Fruit fly (Drosophila melanogaster) whole organism, embryonic: Measurements from ENCODE around the gene Piezo.

Experiments
- ATbp ChIP-seq: fragments of 200-800 bp; sonication (Bioruptor generic); optimal IDR thresholded peaks from 2 replicates; lab custom pipeline; 2017; ENCODE audit warnings: missing biosample characterization, mild to moderate bottlenecking, missing genetic modification characterization, missing genetic modification reagents
- CG10366 ChIP-seq: fragments of 200-800 bp; sonication (Bioruptor generic); IDR thresholded peaks from 2 replicates; pipeline ENCODE4 v1.3.6; 2022; ENCODE audit warnings: missing biosample characterization, missing genetic modification characterization
- CG10565 ChIP-seq: fragments of 200-800 bp; sonication (Bioruptor generic); optimal IDR thresholded peaks from 3 replicates; lab custom pipeline; 2016; ENCODE audit warnings: missing biosample characterization, mild to moderate bottlenecking, missing genetic modification characterization
- CG10959 ChIP-seq: fragments of 200-800 bp; sonication (Bioruptor generic); IDR thresholded peaks from 2 replicates; pipeline ENCODE4 v1.3.6; 2022; ENCODE audit warnings: missing biosample characterization, missing genetic modification characterization
- CG12155 ChIP-seq: fragments of 200-800 bp; sonication (Bioruptor generic); optimal IDR thresholded peaks from 3 replicates; lab custom pipeline; 2016; ENCODE audit warnings: missing biosample characterization, missing genetic modification characterization
- CG13296 ChIP-seq: fragments of 200-800 bp; sonication (Bioruptor generic); optimal IDR thresholded peaks from 3 replicates; lab custom pipeline; 2018; ENCODE audit warnings: missing biosample characterization, mild to moderate bottlenecking, missing genetic modification characterization
- CG13624 ChIP-seq: fragments of 200-800 bp; sonication (Bioruptor generic); optimal IDR thresholded peaks from 2 replicates; lab custom pipeline; 2016; ENCODE audit warnings: missing biosample characterization, missing genetic modification characterization
- CG14014 ChIP-seq: fragments of 200-800 bp; sonication (Bioruptor generic); IDR thresholded peaks from 2 replicates; pipeline ENCODE4 v1.3.6; 2022; ENCODE audit warnings: missing biosample characterization, missing genetic modification characterization
- CG14710 ChIP-seq: fragments of 200-800 bp; sonication (Bioruptor generic); optimal IDR thresholded peaks from 3 replicates; lab custom pipeline; 2019; ENCODE audit warnings: missing biosample characterization, mild to moderate bottlenecking, missing genetic modification characterization, moderate library complexity
- CG15601 ChIP-seq: fragments of 200-800 bp; sonication (Bioruptor generic); optimal IDR thresholded peaks from 3 replicates; lab custom pipeline; 2019; ENCODE audit warnings: missing biosample characterization, mild to moderate bottlenecking, missing genetic modification characterization, moderate library complexity
- CG1603 ChIP-seq: fragments of 200-800 bp; sonication (Bioruptor generic); optimal IDR thresholded peaks from 2 replicates; lab custom pipeline; 2019; ENCODE audit warnings: missing biosample characterization, mild to moderate bottlenecking, missing genetic modification characterization, moderate library complexity
- CG17802 ChIP-seq: fragments of 200-800 bp; sonication (Bioruptor generic); optimal IDR thresholded peaks from 2 replicates; lab custom pipeline; 2018; ENCODE audit warnings: missing biosample characterization, mild to moderate bottlenecking, missing genetic modification characterization, moderate library complexity
- CG17912 ChIP-seq: fragments of 200-800 bp; sonication (Bioruptor generic); optimal IDR thresholded peaks from 2 replicates; lab custom pipeline; 2018; ENCODE audit warnings: missing biosample characterization, mild to moderate bottlenecking, missing genetic modification characterization
- CG33557 ChIP-seq: fragments of 200-800 bp; sonication (Bioruptor generic); optimal IDR thresholded peaks from 2 replicates; lab custom pipeline; 2019; ENCODE audit warnings: missing biosample characterization, mild to moderate bottlenecking, missing genetic modification characterization, moderate library complexity
- CG4730 ChIP-seq: fragments of 200-800 bp; sonication (Bioruptor generic); IDR thresholded peaks from 2 replicates; pipeline ENCODE4 v1.3.6; 2022; ENCODE audit warnings: missing biosample characterization, missing genetic modification characterization
- CG7372 ChIP-seq: fragments of 200-800 bp; sonication (Bioruptor generic); IDR thresholded peaks from 2 replicates; pipeline ENCODE4 v1.3.6; 2022; ENCODE audit warnings: missing biosample characterization, missing genetic modification characterization
- CG8388 ChIP-seq: fragments of 200-800 bp; sonication (Bioruptor generic); optimal IDR thresholded peaks from 2 replicates; lab custom pipeline; 2019; ENCODE audit warnings: missing biosample characterization, mild to moderate bottlenecking, missing genetic modification characterization, moderate library complexity
- CG8924 ChIP-seq: fragments of 200-800 bp; optimal IDR thresholded peaks from 3 replicates; lab custom pipeline; 2019; ENCODE audit warnings: missing biosample characterization, mild to moderate bottlenecking, missing genetic modification characterization, moderate library complexity
- CG9727 ChIP-seq: fragments of 200-800 bp; sonication (Bioruptor generic); optimal IDR thresholded peaks from 3 replicates; lab custom pipeline; 2017; ENCODE audit warnings: missing biosample characterization, mild to moderate bottlenecking, missing genetic modification characterization
- GATAe ChIP-seq: fragments of 200-800 bp; sonication (Bioruptor generic); conservative IDR thresholded peaks from 2 replicates; pipeline ENCODE4 v1.3.6; 2022; ENCODE audit warnings: missing biosample characterization, missing genetic modification characterization
- Lhr ChIP-seq: fragments of 200-800 bp; sonication (Bioruptor generic); optimal IDR thresholded peaks from 3 replicates; lab custom pipeline; 2017; ENCODE audit warnings: mild to moderate bottlenecking, missing biosample characterization, missing genetic modification reagents, missing genetic modification characterization
- Max ChIP-seq: fragments of 200-800 bp; sonication (Bioruptor generic); optimal IDR thresholded peaks from 2 replicates; lab custom pipeline; 2016; ENCODE audit warnings: missing biosample characterization, mild to moderate bottlenecking, missing genetic modification characterization
- Med ChIP-seq: fragments of 200-800 bp; sonication (Bioruptor generic); peaks from one replicate; lab custom pipeline; 2016; ENCODE audit warnings: missing biosample characterization, missing genetic modification characterization, mild to moderate bottlenecking, inconsistent platforms, moderate library complexity
- Mes4 ChIP-seq: fragments of 200-800 bp; sonication (Bioruptor generic); optimal IDR thresholded peaks from 2 replicates; lab custom pipeline; 2016; ENCODE audit warnings: missing biosample characterization, missing genetic modification characterization
- NC2β ChIP-seq: fragments of 200-800 bp; sonication (Bioruptor generic); optimal IDR thresholded peaks from 2 replicates; lab custom pipeline; 2016; ENCODE audit warnings: missing biosample characterization, missing genetic modification characterization
- Nf-YA ChIP-seq: fragments of 200-800 bp; sonication (Bioruptor generic); IDR thresholded peaks from 2 replicates; pipeline ENCODE4 v1.3.6; 2022; ENCODE audit warnings: missing biosample characterization, missing genetic modification characterization
- PHDP ChIP-seq: fragments of 200-800 bp; sonication (Bioruptor generic); optimal IDR thresholded peaks from 3 replicates; lab custom pipeline; 2018; ENCODE audit warnings: missing biosample characterization, mild to moderate bottlenecking, missing genetic modification characterization, moderate library complexity
- Side ChIP-seq: fragments of 200-800 bp; sonication (Bioruptor generic); optimal IDR thresholded peaks from 2 replicates; lab custom pipeline; 2016; ENCODE audit warnings: missing biosample characterization, missing genetic modification characterization
- Six4 ChIP-seq: fragments of 200-800 bp; sonication (Bioruptor generic); optimal IDR thresholded peaks from 2 replicates; lab custom pipeline; 2016; ENCODE audit warnings: missing biosample characterization, missing genetic modification characterization
- ato ChIP-seq: fragments of 200-800 bp; sonication (Bioruptor generic); IDR thresholded peaks from 2 replicates; pipeline ENCODE4 v1.3.6; 2022; ENCODE audit warnings: missing biosample characterization, missing genetic modification characterization; ENCODE audit not compliant: partially characterized antibody
- bbx ChIP-seq: fragments of 200-800 bp; sonication (Bioruptor generic); IDR thresholded peaks from 2 replicates; pipeline ENCODE4 v1.3.6; 2022; ENCODE audit warnings: missing biosample characterization, missing genetic modification characterization; ENCODE audit not compliant: partially characterized antibody
- cg ChIP-seq: fragments of 200-800 bp; sonication (Bioruptor generic); optimal IDR thresholded peaks from 3 replicates; lab custom pipeline; 2019; ENCODE audit warnings: missing biosample characterization, mild to moderate bottlenecking, missing genetic modification characterization, moderate library complexity
- chm ChIP-seq: fragments of 200-800 bp; sonication (Bioruptor generic); IDR thresholded peaks from 2 replicates; pipeline ENCODE4 v1.3.6; 2022; ENCODE audit warnings: missing biosample characterization, missing genetic modification characterization
- chn ChIP-seq: fragments of 200-800 bp; sonication (Bioruptor generic); optimal IDR thresholded peaks from 2 replicates; lab custom pipeline; 2016; ENCODE audit warnings: missing biosample characterization, missing genetic modification characterization
- disco-r ChIP-seq: fragments of 200-800 bp; sonication (Bioruptor generic); optimal IDR thresholded peaks from 2 replicates; lab custom pipeline; 2016; ENCODE audit warnings: missing biosample characterization, missing genetic modification characterization
- dpn ChIP-seq, 2 experiments: fragments of 200-800 bp; sonication (Bioruptor generic); optimal IDR thresholded peaks; 3 replicates each; lab custom pipeline; 2016; ENCODE audit warnings: missing biosample characterization in 2 of 2, missing genetic modification characterization in 2 of 2
- gem ChIP-seq: fragments of 200-800 bp; sonication (Bioruptor generic); optimal IDR thresholded peaks from 2 replicates; lab custom pipeline; 2019; ENCODE audit warnings: missing biosample characterization, mild to moderate bottlenecking, missing genetic modification characterization, moderate library complexity
- grau ChIP-seq: fragments of 200-800 bp; optimal IDR thresholded peaks from 3 replicates; lab custom pipeline; 2019; ENCODE audit warnings: missing biosample characterization, mild to moderate bottlenecking, missing genetic modification characterization, moderate library complexity
- org-1 ChIP-seq: fragments of 200-800 bp; sonication (Bioruptor generic); optimal IDR thresholded peaks from 2 replicates; lab custom pipeline; 2017; ENCODE audit warnings: missing biosample characterization, missing genetic modification characterization
- p53 ChIP-seq: fragments of 200-800 bp; sonication (Bioruptor generic); optimal IDR thresholded peaks from 2 replicates; lab custom pipeline; 2016; ENCODE audit warnings: missing biosample characterization, missing genetic modification characterization
- pfk ChIP-seq: fragments of 200-800 bp; sonication (Bioruptor generic); optimal IDR thresholded peaks from 2 replicates; lab custom pipeline; 2018; ENCODE audit warnings: missing biosample characterization, mild to moderate bottlenecking, missing genetic modification characterization, moderate library complexity
- psq ChIP-seq: fragments of 200-800 bp; sonication (Bioruptor generic); optimal IDR thresholded peaks from 2 replicates; lab custom pipeline; 2017; ENCODE audit warnings: missing biosample characterization, missing genetic modification characterization
- seq ChIP-seq: fragments of 200-800 bp; sonication (Bioruptor generic); IDR thresholded peaks from 2 replicates; pipeline ENCODE4 v1.3.6; 2022; ENCODE audit warnings: missing biosample characterization, missing genetic modification characterization
- sisA ChIP-seq: fragments of 200-800 bp; sonication (Bioruptor generic); IDR thresholded peaks from 2 replicates; pipeline ENCODE4 v1.3.6; 2022; ENCODE audit warnings: missing biosample characterization, missing genetic modification characterization
- ssp ChIP-seq: fragments of 200-800 bp; sonication (Bioruptor generic); IDR thresholded peaks from 2 replicates; pipeline ENCODE4 v1.3.6; 2022; ENCODE audit warnings: missing biosample characterization, missing genetic modification characterization
- tio ChIP-seq: fragments of 200-800 bp; sonication (Bioruptor generic); optimal IDR thresholded peaks from 2 replicates; lab custom pipeline; 2017; ENCODE audit warnings: missing biosample characterization, missing genetic modification characterization, inconsistent platforms
- tna ChIP-seq: fragments of 200-800 bp; sonication (Bioruptor generic); IDR thresholded peaks from 2 replicates; pipeline ENCODE4 v1.3.6; 2022; ENCODE audit warnings: missing biosample characterization, missing genetic modification characterization; ENCODE audit not compliant: partially characterized antibody
- tx ChIP-seq: fragments of 200-800 bp; sonication (Bioruptor generic); optimal IDR thresholded peaks from 2 replicates; lab custom pipeline; 2016; ENCODE audit warnings: missing biosample characterization, missing genetic modification characterization
- unc-4 ChIP-seq: fragments of 200-800 bp; sonication (Bioruptor generic); IDR thresholded peaks from 2 replicates; pipeline ENCODE4 v1.3.6; 2022; ENCODE audit warnings: missing biosample characterization, missing genetic modification characterization; ENCODE audit not compliant: partially characterized antibody
- wek ChIP-seq: fragments of 200-800 bp; sonication (Bioruptor generic); optimal IDR thresholded peaks from 3 replicates; lab custom pipeline; 2018; ENCODE audit warnings: missing biosample characterization, mild to moderate bottlenecking, missing genetic modification characterization, moderate library complexity

Gene Piezo

dm6 chr2L:8165800-8166576, 3.1 kb downstream of the Piezo start:
- TF ChIP-seq CG15601 (tag; lab: Kevin White, UChicago) (peak; percentile 48), disco-r (GFP tag; lab: Kevin White, UChicago) (no peak), CG14014 (GFP tag; lab: Robert Waterston, UW) (0 out of 2 replicates have a peak, but pooled peaks have one; percentile 12), gem (tag; lab: Kevin White, UChicago) (peak; percentile 27), sisA (no peak), CG17802 (tag; lab: Kevin White, UChicago) (no peak), ATbp (GFP tag; lab: Kevin White, UChicago) (no peak), org-1 (GFP tag; lab: Kevin White, UChicago) (peak; percentile 13), ato (no peak), Mes4 (GFP tag; lab: Kevin White, UChicago) (no peak), cg (no peak), psq (no peak), CG10959 (GFP tag; lab: Robert Waterston, UW) (no peak), Side (GFP tag; lab: Kevin White, UChicago) (peak; percentile 17), Med (GFP tag; lab: Kevin White, UChicago) (peak; percentile 26), seq (GFP tag; lab: Robert Waterston, UW) (no peak), tio (no peak), CG17912 (GFP tag; lab: Kevin White, UChicago) (no peak), tna (GFP tag; lab: Robert Waterston, UW) (no peak), Nf-YA (GFP tag; lab: Robert Waterston, UW) (no peak), CG7372 (GFP tag; lab: Robert Waterston, UW) (no peak), unc-4 (GFP tag; lab: Robert Waterston, UW) (no peak), CG8924 (peak; percentile 55), CG8388 (no peak), tx (GFP tag; lab: Kevin White, UChicago) (no peak), CG4730 (no peak), CG1603 (tag; lab: Kevin White, UChicago) (peak; percentile 19), p53 (GFP tag; lab: Kevin White, UChicago) (no peak), Six4 (GFP tag; lab: Kevin White, UChicago) (no peak), CG10565 (no peak), ssp (GFP tag; lab: Robert Waterston, UW) (no peak), chm (GFP tag; lab: Robert Waterston, UW) (no peak), CG14710 (tag; lab: Kevin White, UChicago) (peak; percentile 26), CG13624 (no peak), CG9727 (GFP tag; lab: Kevin White, UChicago) (peak; percentile 39), grau (no peak), GATAe (GFP tag; lab: Robert Waterston, UW) (no peak), CG10366 (GFP tag; lab: Robert Waterston, UW) (no peak), CG33557 (GFP tag; lab: Kevin White, UChicago) (peak; percentile 57), NC2β (no peak), bbx (GFP tag; lab: Robert Waterston, UW) (no peak), pfk (no peak), Lhr (no peak), CG12155 (GFP tag; lab: Kevin White, UChicago) (no peak), dpn (GFP tag; optimal IDR thresholded peaks at IDR 0.05; lab: Kevin White, UChicago) (no peak), PHDP (tag; lab: Kevin White, UChicago) (peak; percentile 16), CG13296 (GFP tag; lab: Kevin White, UChicago) (no peak), Max (GFP tag; lab: Kevin White, UChicago) (no peak), wek (GFP tag; lab: Kevin White, UChicago) (no peak), chn (GFP tag; lab: Kevin White, UChicago) (no peak)
